Fruit fly (Drosophila melanogaster) whole organism, prepupa: ENCODE measurements around the gene sordd1.

Experiments used
- Blimp-1 ChIP-seq: fragments of 200-800 bp; sonication (Bioruptor generic); optimal IDR thresholded peaks from 3 replicates; lab custom pipeline; 2017; ENCODE audit warnings: missing biosample characterization, missing genetic modification characterization, mild to moderate bottlenecking, moderate library complexity, missing genetic modification reagents
- CG10669 ChIP-seq: fragments of 200-800 bp; sonication (Bioruptor generic); optimal IDR thresholded peaks from 3 replicates; lab custom pipeline; 2018; ENCODE audit warnings: missing biosample characterization, mild to moderate bottlenecking, missing genetic modification characterization, moderate library complexity
- CG11762 ChIP-seq: fragments of 200-800 bp; sonication (Bioruptor generic); optimal IDR thresholded peaks from 3 replicates; lab custom pipeline; 2016; ENCODE audit warnings: missing biosample characterization, missing genetic modification characterization; ENCODE audit not compliant: insufficient read depth
- CG11902 ChIP-seq: fragments of 200-800 bp; sonication (Bioruptor generic); optimal IDR thresholded peaks from 3 replicates; lab custom pipeline; 2016; ENCODE audit warnings: missing biosample characterization, missing genetic modification characterization
- CG1621 ChIP-seq: fragments of 200-800 bp; sonication (Bioruptor generic); optimal IDR thresholded peaks from 3 replicates; lab custom pipeline; 2018; ENCODE audit warnings: missing biosample characterization, mild to moderate bottlenecking, missing genetic modification characterization
- CG16779 ChIP-seq: fragments of 200-800 bp; sonication (Bioruptor generic); optimal IDR thresholded peaks from 3 replicates; lab custom pipeline; 2017; ENCODE audit warnings: missing biosample characterization, mild to moderate bottlenecking, missing genetic modification characterization
- CG3032 ChIP-seq: fragments of 200-800 bp; optimal IDR thresholded peaks from 2 replicates; lab custom pipeline; 2019; ENCODE audit warnings: missing biosample characterization, mild to moderate bottlenecking, missing genetic modification characterization, moderate library complexity
- CG31627 ChIP-seq: fragments of 200-800 bp; sonication (Bioruptor generic); optimal IDR thresholded peaks from 3 replicates; lab custom pipeline; 2016; ENCODE audit warnings: missing biosample characterization, missing genetic modification characterization
- CG32006 ChIP-seq: fragments of 200-800 bp; sonication (Bioruptor generic); optimal IDR thresholded peaks from 3 replicates; lab custom pipeline; 2017; ENCODE audit warnings: missing biosample characterization, mild to moderate bottlenecking, missing genetic modification characterization
- CG34406 ChIP-seq: fragments of 200-800 bp; sonication (Bioruptor generic); optimal IDR thresholded peaks from 3 replicates; lab custom pipeline; 2016; ENCODE audit warnings: missing biosample characterization, missing genetic modification characterization
- CG4318 ChIP-seq: fragments of 200-800 bp; sonication (Bioruptor generic); optimal IDR thresholded peaks from 3 replicates; lab custom pipeline; 2017; ENCODE audit warnings: missing biosample characterization, mild to moderate bottlenecking, missing genetic modification characterization
- CG6163 ChIP-seq: fragments of 200-800 bp; sonication (Bioruptor generic); IDR thresholded peaks from 3 replicates; pipeline ENCODE4 v1.3.6; 2022; ENCODE audit warnings: missing biosample characterization, missing genetic modification characterization
- CG6276 ChIP-seq: fragments of 200-800 bp; sonication (Bioruptor generic); optimal IDR thresholded peaks from 2 replicates; lab custom pipeline; 2017; ENCODE audit warnings: missing biosample characterization, mild to moderate bottlenecking, missing genetic modification characterization
- CG6792 ChIP-seq: fragments of 200-800 bp; sonication (Bioruptor generic); optimal IDR thresholded peaks from 3 replicates; lab custom pipeline; 2016; ENCODE audit warnings: missing biosample characterization, missing genetic modification characterization
- CG6808 ChIP-seq: fragments of 200-800 bp; sonication (Bioruptor generic); optimal IDR thresholded peaks from 3 replicates; lab custom pipeline; 2017; ENCODE audit warnings: missing biosample characterization, missing genetic modification characterization, mild to moderate bottlenecking, moderate library complexity, missing genetic modification reagents
- CG6854 ChIP-seq: fragments of 200-800 bp; sonication (Bioruptor generic); optimal IDR thresholded peaks from 2 replicates; lab custom pipeline; 2017; ENCODE audit warnings: missing biosample characterization, mild to moderate bottlenecking, missing genetic modification characterization
- CG7368 ChIP-seq: fragments of 200-800 bp; sonication (Bioruptor generic); optimal IDR thresholded peaks from 3 replicates; lab custom pipeline; 2016; ENCODE audit warnings: missing biosample characterization, missing genetic modification characterization
- CG8119 ChIP-seq: fragments of 200-800 bp; sonication (Bioruptor generic); IDR thresholded peaks from 3 replicates; pipeline ENCODE4 v1.3.6; 2022; ENCODE audit warnings: missing biosample characterization, missing genetic modification characterization
- Eip78C ChIP-seq: fragments of 200-800 bp; sonication (Bioruptor generic); peaks from one replicate; lab custom pipeline; 2016; ENCODE audit warnings: missing biosample characterization, missing genetic modification characterization
- Eip93F ChIP-seq: fragments of 200-800 bp; sonication (Bioruptor generic); optimal IDR thresholded peaks from 2 replicates; lab custom pipeline; 2016; ENCODE audit warnings: missing biosample characterization, mild to moderate bottlenecking, missing genetic modification characterization
- Ets21C ChIP-seq: fragments of 200-800 bp; sonication (Bioruptor generic); optimal IDR thresholded peaks from 3 replicates; lab custom pipeline; 2016; ENCODE audit warnings: missing biosample characterization, missing genetic modification characterization
- Ets96B ChIP-seq: fragments of 200-800 bp; optimal IDR thresholded peaks from 2 replicates; lab custom pipeline; 2019; ENCODE audit warnings: missing biosample characterization, mild to moderate bottlenecking, missing genetic modification characterization, moderate library complexity
- Gug ChIP-seq: fragments of 200-800 bp; sonication (Bioruptor generic); IDR thresholded peaks from 2 replicates; pipeline ENCODE4 v1.3.6; 2022; ENCODE audit warnings: missing biosample characterization, missing genetic modification characterization
- Hr38 ChIP-seq: sonication (Bioruptor generic); optimal IDR thresholded peaks from 2 replicates; lab custom pipeline; 2016; ENCODE audit warnings: missing biosample characterization, missing genetic modification characterization
- Hr39 ChIP-seq: fragments of 200-800 bp; sonication (Bioruptor generic); optimal IDR thresholded peaks from 2 replicates; lab custom pipeline; 2016; ENCODE audit warnings: missing biosample characterization, missing genetic modification characterization
- Hr4 ChIP-seq: fragments of 200-800 bp; sonication (Bioruptor generic); optimal IDR thresholded peaks from 3 replicates; lab custom pipeline; 2016; ENCODE audit warnings: missing biosample characterization, missing genetic modification characterization
- Smox ChIP-seq: fragments of 200-800 bp; sonication (Bioruptor generic); optimal IDR thresholded peaks from 3 replicates; lab custom pipeline; 2016; ENCODE audit warnings: missing biosample characterization, missing genetic modification characterization
- achi ChIP-seq: fragments of 200-800 bp; sonication (Bioruptor generic); optimal IDR thresholded peaks from 3 replicates; lab custom pipeline; 2016; ENCODE audit warnings: missing biosample characterization, missing genetic modification characterization
- cyc ChIP-seq: fragments of 200-800 bp; sonication (Bioruptor generic); optimal IDR thresholded peaks from 3 replicates; lab custom pipeline; 2016; ENCODE audit warnings: missing biosample characterization, missing genetic modification characterization
- dac ChIP-seq: fragments of 200-800 bp; sonication (Bioruptor generic); optimal IDR thresholded peaks from 2 replicates; lab custom pipeline; 2017; ENCODE audit warnings: missing biosample characterization, mild to moderate bottlenecking, missing genetic modification characterization
- dsx ChIP-seq: fragments of 200-800 bp; optimal IDR thresholded peaks from 3 replicates; lab custom pipeline; 2019; ENCODE audit warnings: missing biosample characterization, mild to moderate bottlenecking, missing genetic modification characterization, moderate library complexity; ENCODE audit not compliant: poor library complexity, severe bottlenecking
- eg ChIP-seq: fragments of 200-800 bp; sonication (Bioruptor generic); IDR thresholded peaks from 3 replicates; pipeline ENCODE4 v1.3.6; 2022; ENCODE audit warnings: missing biosample characterization, missing genetic modification characterization
- esn ChIP-seq: fragments of 200-800 bp; sonication (Bioruptor generic); optimal IDR thresholded peaks from 2 replicates; lab custom pipeline; 2016; ENCODE audit warnings: missing biosample characterization, mild to moderate bottlenecking, missing genetic modification characterization, moderate library complexity
- fd59A ChIP-seq: fragments of 200-800 bp; sonication (Bioruptor generic); optimal IDR thresholded peaks from 2 replicates; lab custom pipeline; 2017; ENCODE audit warnings: missing biosample characterization, mild to moderate bottlenecking, missing genetic modification characterization, missing genetic modification reagents
- fd85E ChIP-seq: fragments of 200-800 bp; sonication (Bioruptor generic); optimal IDR thresholded peaks from 3 replicates; lab custom pipeline; 2016; ENCODE audit warnings: missing biosample characterization, missing genetic modification characterization
- net ChIP-seq: fragments of 200-800 bp; sonication (Bioruptor generic); optimal IDR thresholded peaks from 3 replicates; lab custom pipeline; 2016; ENCODE audit warnings: missing biosample characterization, missing genetic modification characterization
- pdm3 ChIP-seq: fragments of 200-800 bp; sonication (Bioruptor generic); optimal IDR thresholded peaks from 3 replicates; lab custom pipeline; 2016; ENCODE audit warnings: missing biosample characterization, missing genetic modification characterization
- salr ChIP-seq, 2 experiments: fragments of 200-800 bp; sonication (Bioruptor generic); optimal IDR thresholded peaks; 3 replicates each; lab custom pipeline; 2016 to 2018; ENCODE audit warnings: missing biosample characterization in 2 of 2, missing genetic modification characterization in 2 of 2, mild to moderate bottlenecking in 1 of 2
- spab ChIP-seq: fragments of 200-800 bp; sonication (Bioruptor generic); optimal IDR thresholded peaks from 2 replicates; lab custom pipeline; 2017; ENCODE audit warnings: missing biosample characterization, mild to moderate bottlenecking, missing genetic modification characterization, missing genetic modification reagents
- svp ChIP-seq: fragments of 200-800 bp; sonication (Bioruptor generic); peaks from one replicate; lab custom pipeline; 2016; ENCODE audit warnings: missing biosample characterization, missing genetic modification characterization
- vri ChIP-seq: fragments of 200-800 bp; sonication (Bioruptor generic); optimal IDR thresholded peaks from 3 replicates; lab custom pipeline; 2016; ENCODE audit warnings: missing biosample characterization, mild to moderate bottlenecking, missing genetic modification characterization

sordd1 gene

DNA sequence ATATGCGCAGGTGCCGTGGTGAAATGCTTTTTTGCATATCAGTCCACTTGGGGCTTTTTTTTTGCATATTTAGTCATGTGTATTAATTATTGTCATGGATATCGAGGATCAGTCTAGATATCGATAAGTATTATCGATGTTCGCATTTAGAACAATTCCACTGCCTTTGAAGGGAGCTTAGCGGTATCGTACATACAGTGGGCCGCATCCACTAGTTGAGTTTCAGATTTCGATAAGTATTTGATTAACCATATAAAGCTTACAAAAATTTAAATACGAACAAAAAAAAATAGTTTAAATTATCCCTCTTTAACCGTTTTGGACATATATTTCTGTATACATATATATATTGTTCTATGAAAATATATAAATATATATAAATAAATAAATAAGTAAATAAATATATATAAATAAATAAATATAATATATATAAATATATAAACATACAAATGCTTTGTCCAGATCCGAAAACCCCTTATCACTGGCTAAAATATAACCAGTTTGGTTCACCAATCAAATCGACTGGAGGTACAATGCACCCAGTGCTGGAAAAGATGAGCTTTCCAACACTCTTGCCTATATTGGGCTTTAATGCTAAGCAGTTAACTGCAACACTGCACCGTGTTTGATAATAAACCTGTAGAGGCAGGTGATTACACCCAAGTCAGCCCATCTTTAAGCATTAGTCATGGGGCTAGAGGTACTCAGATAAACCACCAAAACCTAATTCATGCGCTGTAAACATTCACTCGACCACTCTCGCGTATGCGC, 7.2 kb upstream of the sordd1 start (continued):
- TF ChIP-seq fd59A (GFP tag; lab: Kevin White, UChicago) (no peak), CG3032 (tag; lab: Kevin White, UChicago) (peak; percentile 28), dac (GFP tag; lab: Kevin White, UChicago) (no peak), CG6808 (GFP tag; lab: Kevin White, UChicago) (no peak), achi (GFP tag; lab: Kevin White, UChicago) (peak; percentile 38), salr (GFP tag; optimal IDR thresholded peaks at IDR 0.05; lab: Kevin White, UChicago) (no peak), Gug (no peak), Smox (GFP tag; lab: Kevin White, UChicago) (no peak), Ets96B (tag; lab: Kevin White, UChicago) (peak; percentile 20)

DNA sequence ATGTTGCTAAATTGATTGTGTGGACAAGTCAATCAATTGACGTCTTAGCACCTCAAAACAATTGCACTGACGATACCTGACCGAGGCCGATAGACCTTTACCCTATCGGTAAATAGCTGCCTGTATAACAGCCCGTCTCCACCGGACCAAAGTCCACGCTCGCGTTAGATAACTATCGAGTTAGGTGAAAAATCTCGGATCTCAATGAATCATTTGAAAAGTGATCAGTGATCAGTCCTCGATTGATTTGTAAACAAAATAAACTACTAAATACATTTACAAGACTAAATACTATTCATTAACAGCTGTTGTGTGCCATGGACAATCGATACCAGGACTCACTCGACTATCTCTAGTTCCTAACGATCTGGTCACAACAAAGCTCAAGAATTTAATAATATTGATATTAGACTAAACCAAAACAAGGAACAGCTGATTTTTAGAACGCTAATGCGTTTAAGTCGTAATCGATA, 3.3 kb upstream of the sordd1 start, which contains the start of the genes sordd2 and CG15602:
Gene sordd2, minus strand, starts transcription at position 78 of the 473 bp plus-strand sequence.
Gene CG15602, plus strand, starts transcription at position 342 of the 473 bp plus-strand sequence.
- TF ChIP-seq Eip78C (GFP tag; lab: Kevin White, UChicago) (peak; percentile 23), eg (0 out of 3 replicates have a peak, but pooled peaks have one; percentile 44), svp (GFP tag; lab: Kevin White, UChicago) (peak; percentile 84)
- TF ChIP-seq, all 60 proteins: peak for 3; not testable (repeated sequence) for 57

dm6 chrX:15788235-15789187, 7.3 kb downstream of the sordd1 start, which contains the start of gene Rhp:
Gene Rhp (plus strand): TSS chrX:15788897.
- no peak for TF ChIP-seq CG4318 (GFP tag; lab: Kevin White, UChicago)
- peak; percentile 43 for TF ChIP-seq Eip78C (GFP tag; lab: Kevin White, UChicago)
- peak; percentile 34 for TF ChIP-seq Blimp-1 (GFP tag; lab: Kevin White, UChicago)
- TF ChIP-seq CG6808 (GFP tag; lab: Kevin White, UChicago), result peak; percentile 79
- no peak for TF ChIP-seq CG32006 (GFP tag; lab: Kevin White, UChicago)
- no peak for TF ChIP-seq CG11902 (GFP tag; lab: Kevin White, UChicago)
- no peak for TF ChIP-seq spab (GFP tag; lab: Kevin White, UChicago)
- TF ChIP-seq CG1621 (tag; lab: Kevin White, UChicago), result peak; percentile 55
- no peak for TF ChIP-seq CG31627 (GFP tag; lab: Kevin White, UChicago)
- TF ChIP-seq esn (GFP tag; lab: Kevin White, UChicago), result peak; percentile 54
- TF ChIP-seq svp (GFP tag; lab: Kevin White, UChicago), result no peak
- peak; percentile 47; the same call in 1 of the 3 replicates for TF ChIP-seq eg
- TF ChIP-seq salr (GFP tag; optimal IDR thresholded peaks at IDR 0.05; lab: Kevin White, UChicago), result no peak
- no peak for TF ChIP-seq Ets96B (tag; lab: Kevin White, UChicago)
- no peak for TF ChIP-seq CG6276 (GFP tag; lab: Kevin White, UChicago)
- TF ChIP-seq Hr39 (GFP tag; lab: Kevin White, UChicago), result no peak
- peak; percentile 76 for TF ChIP-seq CG10669 (GFP tag; lab: Kevin White, UChicago)
- TF ChIP-seq cyc (GFP tag; lab: Kevin White, UChicago), result peak; percentile 8
- TF ChIP-seq dsx (GFP tag; lab: Kevin White, UChicago), result peak; percentile 47
- TF ChIP-seq fd85E (GFP tag; lab: Kevin White, UChicago), result peak; percentile 34
- peak; percentile 56 for TF ChIP-seq Smox (GFP tag; lab: Kevin White, UChicago)
- no peak for TF ChIP-seq Hr38 (GFP tag; lab: Kevin White, UChicago)
- peak; percentile 62 for TF ChIP-seq CG6792 (GFP tag; lab: Kevin White, UChicago)
- TF ChIP-seq Ets21C, result no peak
- TF ChIP-seq net (GFP tag; lab: Kevin White, UChicago), result no peak
- TF ChIP-seq CG8119 (GFP tag; lab: Robert Waterston, UW), result peak; percentile 29; the same call in 1 of the 3 replicates
- TF ChIP-seq dac (GFP tag; lab: Kevin White, UChicago), result no peak
- TF ChIP-seq CG7368 (GFP tag; lab: Kevin White, UChicago), result peak; percentile 74
- peak; percentile 60 for TF ChIP-seq pdm3
- peak; percentile 60 for TF ChIP-seq CG34406 (GFP tag; lab: Kevin White, UChicago)
- TF ChIP-seq CG6163, result peak; percentile 34; the same call in 2 of the 3 replicates
- TF ChIP-seq CG11762 (GFP tag; lab: Kevin White, UChicago), result peak; percentile 47
- no peak for TF ChIP-seq Hr4 (GFP tag; lab: Kevin White, UChicago)
- TF ChIP-seq achi (GFP tag; lab: Kevin White, UChicago), result peak; percentile 31
- TF ChIP-seq Eip93F (GFP tag; lab: Kevin White, UChicago), result no peak
- peak; percentile 40 for TF ChIP-seq vri (GFP tag; lab: Kevin White, UChicago)
- TF ChIP-seq CG6854 (GFP tag; lab: Kevin White, UChicago), result peak; percentile 83
- TF ChIP-seq CG3032 (tag; lab: Kevin White, UChicago), result peak; percentile 48
- TF ChIP-seq CG16779 (tag; lab: Kevin White, UChicago), result no peak
